Worm (Caenorhabditis elegans) whole organism, L1 larva: ENCODE data around the gene F58F9.3.

Source experiments
- ama-1 ChIP-seq: fragments of 150-350 bp; optimal IDR thresholded peaks from 2 replicates; lab custom pipeline; 2014
- dsc-1 ChIP-seq: sonication (generic microtip); optimal IDR thresholded peaks from 2 replicates; lab custom pipeline; 2016; ENCODE audit warnings: mild to moderate bottlenecking, missing genetic modification characterization, missing compliant biosample characterization
- elt-3 ChIP-seq, 6 experiments: fragments of 150-350 bp in 1 of 6; sonication (generic microtip); optimal IDR thresholded peaks; 2 replicates each; lab custom pipeline; 2017 to 2018; ENCODE audit warnings: missing biosample characterization in 6 of 6, missing genetic modification characterization in 6 of 6, inconsistent platforms in 1 of 6
- mep-1 ChIP-seq: fragments of 150-350 bp; optimal IDR thresholded peaks from 2 replicates; lab custom pipeline; 2014; ENCODE audit warnings: missing biosample characterization, missing genetic modification characterization
- nhr-11 ChIP-seq: fragments of 150-350 bp; optimal IDR thresholded peaks from 2 replicates; lab custom pipeline; 2014; ENCODE audit warnings: missing biosample characterization, missing genetic modification characterization
- nhr-237 ChIP-seq: fragments of 150-350 bp; optimal IDR thresholded peaks from 2 replicates; lab custom pipeline; 2014; ENCODE audit warnings: missing biosample characterization, missing genetic modification characterization
- nhr-71 ChIP-seq: sonication (generic microtip); optimal IDR thresholded peaks from 2 replicates; lab custom pipeline; 2016; ENCODE audit warnings: mild to moderate bottlenecking, missing genetic modification characterization, moderate library complexity, missing compliant biosample characterization
- pqm-1 ChIP-seq: sonication (generic microtip); optimal IDR thresholded peaks from 3 replicates; lab custom pipeline; 2017; ENCODE audit warnings: missing biosample characterization, missing genetic modification characterization
- snpc-4 ChIP-seq: fragments of 150-350 bp; optimal IDR thresholded peaks from 2 replicates; lab custom pipeline; 2014; ENCODE audit warnings: missing biosample characterization, missing genetic modification characterization
- unc-30 ChIP-seq: sonication (generic microtip); optimal IDR thresholded peaks from 2 replicates; lab custom pipeline; 2017; ENCODE audit warnings: missing biosample characterization, missing genetic modification characterization
- unc-86 ChIP-seq: sonication (generic microtip); optimal IDR thresholded peaks from 2 replicates; lab custom pipeline; 2016; ENCODE audit warnings: missing genetic modification characterization, missing compliant biosample characterization
- ztf-11 ChIP-seq, 2 experiments: sonication (generic microtip); optimal IDR thresholded peaks; 2 replicates each; lab custom pipeline; 2016 to 2017; ENCODE audit warnings: missing genetic modification characterization in 2 of 2, missing biosample characterization in 1 of 2, missing compliant biosample characterization in 1 of 2

- TF ChIP-seq mep-1 (tag; lab: Kevin White, UChicago) (no peak), nhr-11 (no peak), nhr-71 (no peak), pqm-1 (tag; lab: Kevin White, UChicago) (peak; percentile 65), ama-1 (no peak), unc-86 (no peak), ztf-11 (tag; optimal IDR thresholded peaks at IDR 0.05; lab: Kevin White, UChicago) (no peak), dsc-1 (no peak), elt-3 (tag; optimal IDR thresholded peaks at IDR 0.05; lab: Kevin White, UChicago) (no peak), snpc-4 (no peak), nhr-237 (tag; lab: Kevin White, UChicago) (no peak), unc-30 (tag; lab: Kevin White, UChicago) (no peak)
Observed at ce11 chrIV:6275671-6276209, 42.7 kb downstream of the F58F9.3 start, which contains the start of the genes aat-4 and T13A10.1.
